Worm (Caenorhabditis elegans) whole organism, L2 larva: ENCODE measurements around the gene mog-4.

Source experiments
- ZK546.5 ChIP-seq: sonication (generic microtip); optimal IDR thresholded peaks from 2 replicates; lab custom pipeline; 2017; ENCODE audit warnings: missing biosample characterization, missing genetic modification characterization
- nhr-77 ChIP-seq: fragments of 150-350 bp; optimal IDR thresholded peaks from 2 replicates; lab custom pipeline; 2014; ENCODE audit warnings: missing biosample characterization, missing genetic modification characterization
- unc-39 ChIP-seq: fragments of 150-350 bp; optimal IDR thresholded peaks from 2 replicates; lab custom pipeline; 2014; ENCODE audit warnings: missing biosample characterization, missing genetic modification characterization

ce11 chrII:14569322-14569721, 7.9 kb upstream of the mog-4 start:
- TF ChIP-seq ZK546.5 (tag; lab: Kevin White, UChicago) = no peak
- no peak for TF ChIP-seq nhr-77 (tag; lab: Kevin White, UChicago)
- no peak for TF ChIP-seq unc-39 (tag; lab: Kevin White, UChicago)
